Worm (Caenorhabditis elegans): ENCODE data around the gene ketn-1.

DNA sequence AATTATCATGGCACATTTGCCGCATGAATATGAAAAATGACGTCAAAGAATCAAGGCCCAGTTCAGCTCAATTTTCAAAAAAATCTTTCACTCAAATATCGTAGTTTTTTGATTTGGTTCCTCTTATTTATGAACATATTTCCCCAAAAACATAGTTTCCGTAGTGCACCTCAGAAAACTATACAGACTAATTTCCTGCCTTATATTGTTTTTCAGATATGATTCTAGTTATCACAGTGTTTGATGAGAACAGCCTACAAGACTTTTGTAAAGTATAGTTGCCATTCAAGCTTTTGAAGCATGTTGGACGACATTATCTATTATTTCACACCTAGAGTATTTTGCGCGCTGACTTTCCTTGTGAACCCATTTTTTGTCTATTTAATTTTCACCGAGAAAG lies 25.0 kb upstream of the ketn-1 start, which contains the start of gene srj-50:
- TF ChIP-seq nhr-237 (tag; optimal IDR thresholded peaks at IDR 0.05) (no peak), D1046.2 (GFP tag; IDR thresholded peaks at IDR 0.05) (no peak), nhr-28 (tag; optimal IDR thresholded peaks at IDR 0.05) (no peak)

All from whole organism, L4 larva.